Worm (Caenorhabditis elegans) whole organism, young adult: ENCODE data around the gene egrh-1.

Experiments used
- Y53G8AR.9 ChIP-seq: fragments of 200-800 bp; sonication (Bioruptor generic); conservative IDR thresholded peaks from 2 replicates; pipeline ENCODE4 v1.3.6; 2022; ENCODE audit warnings: missing genetic modification reagents, missing genetic modification characterization, missing compliant biosample characterization
- cebp-1 ChIP-seq, 2 experiments: fragments of 200-800 bp in 1 of 2; sonication (Bioruptor generic) in 1 of 2; sonication (generic microtip) in 1 of 2; IDR thresholded peaks in 1 of 2; optimal IDR thresholded peaks in 1 of 2; 2 replicates each; pipeline versions ENCODE4 v1.3.6 to Lab custom; 2017 to 2022; ENCODE audit warnings: missing compliant biosample characterization in 2 of 2, missing genetic modification characterization in 2 of 2, mild to moderate bottlenecking in 1 of 2, missing genetic modification reagents in 1 of 2, moderate library complexity in 1 of 2
- mel-28 ChIP-seq: sonication (generic microtip); optimal IDR thresholded peaks from 2 replicates; lab custom pipeline; 2016; ENCODE audit warnings: borderline replicate concordance, mild to moderate bottlenecking, missing genetic modification characterization, missing compliant biosample characterization
- ztf-25 ChIP-seq: fragments of 200-800 bp; sonication (Bioruptor generic); IDR thresholded peaks from 2 replicates; pipeline ENCODE4 v1.3.6; 2022; ENCODE audit warnings: missing genetic modification reagents, missing genetic modification characterization, missing compliant biosample characterization

DNA sequence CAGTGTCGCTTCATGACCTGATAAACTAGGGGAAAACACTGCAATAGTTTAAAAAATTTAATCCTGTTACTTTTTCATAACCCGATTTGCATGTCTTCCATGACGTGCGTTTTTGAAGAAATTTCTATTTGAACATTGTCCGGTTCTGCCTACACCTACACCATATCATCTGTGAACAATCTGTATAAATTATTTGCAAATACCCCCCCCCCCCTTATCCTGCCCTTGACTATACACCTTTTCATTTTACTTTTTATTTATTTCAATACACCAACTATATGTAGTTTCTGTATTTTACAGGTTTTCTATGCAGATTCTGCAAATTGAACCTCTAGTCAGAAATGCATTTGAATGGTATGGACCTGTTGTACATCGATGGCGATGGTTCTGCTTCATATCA lies 42.5 kb downstream of the egrh-1 start, which contains the start of gene daf-6:
- no peak for TF ChIP-seq cebp-1 (GFP tag; IDR thresholded peaks at IDR 0.05; lab: Robert Waterston, UW)
- no peak for TF ChIP-seq cebp-1 (tag; optimal IDR thresholded peaks at IDR 0.05; lab: Kevin White, UChicago)
- TF ChIP-seq Y53G8AR.9 (GFP tag; lab: Robert Waterston, UW), result no peak
- no peak for TF ChIP-seq ztf-25 (GFP tag; lab: Robert Waterston, UW)
- TF ChIP-seq mel-28, result no peak
